Fruit fly (Drosophila melanogaster): ENCODE data around the gene RanBP3.

The RanBP3 gene

dm6 chr3R:23767417-23767853 lies 14.8 kb upstream of the RanBP3 start, which contains the start of the genes CG10214 and CG10375 (continued):
- TF ChIP-seq sd (tag; optimal IDR thresholded peaks at IDR 0.05) (peak; percentile 71), CG13287 (GFP tag; IDR thresholded peaks at IDR 0.05; ENCODE audit: partially characterized antibody) (peak; percentile 71), Myb (GFP tag; optimal IDR thresholded peaks at IDR 0.05) (peak; percentile 85), onecut (GFP tag; IDR thresholded peaks at IDR 0.05) (no peak), CG14667 (GFP tag; IDR thresholded peaks at IDR 0.05) (no peak), CG3407 (GFP tag; optimal IDR thresholded peaks at IDR 0.05) (no peak), ranshi (GFP tag; IDR thresholded peaks at IDR 0.05) (peak; percentile 36; the same call in 1 of the 2 replicates), otp (GFP tag; IDR thresholded peaks at IDR 0.05) (0 out of 3 replicates have a peak, but pooled peaks have one; percentile 65), CG33557 (GFP tag; optimal IDR thresholded peaks at IDR 0.05) (peak; percentile 49), CG6654 (GFP tag; optimal IDR thresholded peaks at IDR 0.05) (no peak), CG5245 (GFP tag; optimal IDR thresholded peaks at IDR 0.05) (peak; percentile 42), Blimp-1 (GFP tag; optimal IDR thresholded peaks at IDR 0.05) (no peak), ato (GFP tag; IDR thresholded peaks at IDR 0.05; ENCODE audit: partially characterized antibody) (no peak), pnt (GFP tag; optimal IDR thresholded peaks at IDR 0.05) (peak; percentile 54), klu (GFP tag; IDR thresholded peaks at IDR 0.05) (no peak; the same call in 1 of the 2 replicates), mirr (GFP tag; optimal IDR thresholded peaks at IDR 0.05) (peak; percentile 57), CG9727 (GFP tag; optimal IDR thresholded peaks at IDR 0.05) (peak; percentile 66), CG11695 (GFP tag; IDR thresholded peaks at IDR 0.05) (peak; percentile 35; the same call in 1 of the 3 replicates), zen (tag; optimal IDR thresholded peaks at IDR 0.05) (peak; percentile 78), tap (tag; optimal IDR thresholded peaks at IDR 0.05) (peak; percentile 58), hbn (GFP tag; IDR thresholded peaks at IDR 0.05; ENCODE audit: partially characterized antibody) (peak; percentile 34; the same call in 1 of the 2 replicates), Bgb (GFP tag; IDR thresholded peaks at IDR 0.05; ENCODE audit: partially characterized antibody) (no peak; the same call in 1 of the 2 replicates), cwo (GFP tag; optimal IDR thresholded peaks at IDR 0.05) (peak; percentile 21), HLH4C (GFP tag; IDR thresholded peaks at IDR 0.05; ENCODE audit: partially characterized antibody) (no peak; the same call in 2 of the 3 replicates), CG6813 (GFP tag; optimal IDR thresholded peaks at IDR 0.05) (no peak), pzg (GFP tag; optimal IDR thresholded peaks at IDR 0.05) (peak; percentile 91), Sox100B (GFP tag; optimal IDR thresholded peaks at IDR 0.05) (peak; percentile 49), tgo (GFP tag; IDR thresholded peaks at IDR 0.05) (peak; percentile 61; the same call in 2 of the 3 replicates), lola (GFP tag; optimal IDR thresholded peaks at IDR 0.05) (peak in 1 of 3 experiments; percentile 64), CG6854 (GFP tag; optimal IDR thresholded peaks at IDR 0.05) (peak; percentile 28), CG14710 (tag; optimal IDR thresholded peaks at IDR 0.05) (peak; percentile 88), CG7839 (tag; optimal IDR thresholded peaks at IDR 0.05) (peak; percentile 71), NC2α (GFP tag; optimal IDR thresholded peaks at IDR 0.05) (peak; percentile 67), so (GFP tag; IDR thresholded peaks at IDR 0.05) (no peak), CG7963 (GFP tag; IDR thresholded peaks at IDR 0.05; ENCODE audit: partially characterized antibody) (no peak), pb (GFP tag; optimal IDR thresholded peaks at IDR 0.05) (peak; percentile 55), rib (GFP tag; IDR thresholded peaks at IDR 0.05) (no peak), ftz-f1 (GFP tag; optimal IDR thresholded peaks at IDR 0.05) (peak; percentile 25), CG15479 (GFP tag; optimal IDR thresholded peaks at IDR 0.05) (peak; percentile 8), CG6272 (GFP tag; IDR thresholded peaks at IDR 0.05) (0 out of 2 replicates have a peak, but pooled peaks have one; percentile 27), bsh (GFP tag; optimal IDR thresholded peaks at IDR 0.05) (peak in 1 of 2 experiments; percentile 76), CG13894 (tag; optimal IDR thresholded peaks at IDR 0.05) (peak; percentile 63), CG17802 (tag; optimal IDR thresholded peaks at IDR 0.05) (peak; percentile 35), CG11560 (tag; IDR thresholded peaks at IDR 0.05) (peak; percentile 81; the same call in 2 of the 3 replicates), CG14860 (GFP tag; IDR thresholded peaks at IDR 0.05; ENCODE audit: partially characterized antibody) (0 out of 3 replicates have a peak, but pooled peaks have one; percentile 18), Dip2 (GFP tag; IDR thresholded peaks at IDR 0.05) (no peak), sug (tag; optimal IDR thresholded peaks at IDR 0.05) (peak; percentile 72), CG10147 (GFP tag; optimal IDR thresholded peaks at IDR 0.05) (peak; percentile 58)
